Fruit fly (Drosophila melanogaster): Measurements from ENCODE around the gene CG33293.
A peak's percentile ranks its signal among the peaks of the same experiment; 100 is the strongest.

The CG33293 gene

dm6 chr3R:5240721-5241120, at the start of gene CG33293:
Gene CG33293 (minus strand): TSS chr3R:5240735.
- TF ChIP-seq tj (GFP tag; optimal IDR thresholded peaks at IDR 0.05), result no peak
- no peak for TF ChIP-seq CG11617 (GFP tag; optimal IDR thresholded peaks at IDR 0.05)

DNA sequence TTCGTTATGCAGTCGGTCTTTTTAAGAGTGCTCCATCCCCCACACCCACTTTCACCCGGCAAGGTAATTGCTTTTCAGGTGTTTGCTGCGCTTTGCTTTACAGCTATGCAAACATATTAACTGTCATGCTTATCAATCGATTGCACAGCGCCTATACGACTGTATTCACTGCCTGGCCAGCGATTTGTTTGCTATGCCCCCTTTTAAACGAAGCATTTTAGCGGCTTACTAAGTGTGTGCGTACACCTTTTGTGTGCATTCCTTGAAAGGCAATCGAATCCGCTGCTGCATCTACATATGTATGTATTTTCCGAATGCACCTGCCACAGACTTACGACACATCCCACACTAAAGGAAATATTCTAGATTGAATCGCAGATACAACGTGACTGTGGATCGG, 47.4 kb upstream of the CG33293 start:
- TF ChIP-seq CG11617 (GFP tag; optimal IDR thresholded peaks at IDR 0.05), result no peak
- TF ChIP-seq tj (GFP tag; optimal IDR thresholded peaks at IDR 0.05), result no peak
- no peak for TF ChIP-seq Hr96 (GFP tag; optimal IDR thresholded peaks at IDR 0.05)
- TF ChIP-seq toe (GFP tag; optimal IDR thresholded peaks at IDR 0.05), result no peak
- no peak for TF ChIP-seq CG5204 (GFP tag; optimal IDR thresholded peaks at IDR 0.05)
- TF ChIP-seq bab1 (GFP tag; optimal IDR thresholded peaks at IDR 0.05), result no peak
- TF ChIP-seq cnc (optimal IDR thresholded peaks at IDR 0.05), result no peak
- no peak for TF ChIP-seq CG1620 (GFP tag; optimal IDR thresholded peaks at IDR 0.05)
- no peak for TF ChIP-seq CG14711 (tag; optimal IDR thresholded peaks at IDR 0.05)
- TF ChIP-seq CG33017 (tag; optimal IDR thresholded peaks at IDR 0.05), result no peak
- TF ChIP-seq CG7101 (tag; optimal IDR thresholded peaks at IDR 0.05), result no peak
- no peak for TF ChIP-seq ovo (GFP tag; optimal IDR thresholded peaks at IDR 0.05)
- TF ChIP-seq kay (GFP tag; ENCODE audit: borderline replicate concordance), result no peak
- no peak for TF ChIP-seq Clk (GFP tag; optimal IDR thresholded peaks at IDR 0.05)

- TF ChIP-seq cic (GFP tag; optimal IDR thresholded peaks at IDR 0.05) (peak; percentile 36), cnc (optimal IDR thresholded peaks at IDR 0.05) (no peak), Crg-1 (GFP tag; optimal IDR thresholded peaks at IDR 0.05) (no peak), ovo (GFP tag; optimal IDR thresholded peaks at IDR 0.05) (no peak), kay (GFP tag; ENCODE audit: borderline replicate concordance) (no peak), CG7101 (tag; optimal IDR thresholded peaks at IDR 0.05) (no peak)
These were observed 46.5 kb upstream of the CG33293 start for dm6 chr3R:5286918-5287636.

- no peak for TF ChIP-seq toe (GFP tag; optimal IDR thresholded peaks at IDR 0.05)
- no peak for TF ChIP-seq cnc (optimal IDR thresholded peaks at IDR 0.05)
- TF ChIP-seq CG14711 (tag; optimal IDR thresholded peaks at IDR 0.05), result no peak
- TF ChIP-seq Mnt (GFP tag; optimal IDR thresholded peaks at IDR 0.05), result no peak
- TF ChIP-seq Crg-1 (GFP tag; optimal IDR thresholded peaks at IDR 0.05), result no peak
- TF ChIP-seq CG12768 (GFP tag; optimal IDR thresholded peaks at IDR 0.05), result no peak
- TF ChIP-seq Clk (GFP tag; optimal IDR thresholded peaks at IDR 0.05), result no peak
- no peak for TF ChIP-seq tj (GFP tag; optimal IDR thresholded peaks at IDR 0.05)
- no peak for TF ChIP-seq CG5204 (GFP tag; optimal IDR thresholded peaks at IDR 0.05)
- TF ChIP-seq bab1 (GFP tag; optimal IDR thresholded peaks at IDR 0.05), result no peak
- no peak for TF ChIP-seq ovo (GFP tag; optimal IDR thresholded peaks at IDR 0.05)
- TF ChIP-seq pad (GFP tag; optimal IDR thresholded peaks at IDR 0.05), result no peak
- TF ChIP-seq kay (GFP tag; ENCODE audit: borderline replicate concordance), result no peak
- TF ChIP-seq CG7101 (tag; optimal IDR thresholded peaks at IDR 0.05), result no peak
- TF ChIP-seq CG1620 (GFP tag; optimal IDR thresholded peaks at IDR 0.05), result no peak
- no peak for TF ChIP-seq CG7045 (GFP tag; optimal IDR thresholded peaks at IDR 0.05)
- no peak for TF ChIP-seq CG11617 (GFP tag; optimal IDR thresholded peaks at IDR 0.05)
- TF ChIP-seq Hr96 (GFP tag; optimal IDR thresholded peaks at IDR 0.05), result no peak
These were observed 45.4 kb upstream of the CG33293 start for dm6 chr3R:5285937-5286336.

DNA sequence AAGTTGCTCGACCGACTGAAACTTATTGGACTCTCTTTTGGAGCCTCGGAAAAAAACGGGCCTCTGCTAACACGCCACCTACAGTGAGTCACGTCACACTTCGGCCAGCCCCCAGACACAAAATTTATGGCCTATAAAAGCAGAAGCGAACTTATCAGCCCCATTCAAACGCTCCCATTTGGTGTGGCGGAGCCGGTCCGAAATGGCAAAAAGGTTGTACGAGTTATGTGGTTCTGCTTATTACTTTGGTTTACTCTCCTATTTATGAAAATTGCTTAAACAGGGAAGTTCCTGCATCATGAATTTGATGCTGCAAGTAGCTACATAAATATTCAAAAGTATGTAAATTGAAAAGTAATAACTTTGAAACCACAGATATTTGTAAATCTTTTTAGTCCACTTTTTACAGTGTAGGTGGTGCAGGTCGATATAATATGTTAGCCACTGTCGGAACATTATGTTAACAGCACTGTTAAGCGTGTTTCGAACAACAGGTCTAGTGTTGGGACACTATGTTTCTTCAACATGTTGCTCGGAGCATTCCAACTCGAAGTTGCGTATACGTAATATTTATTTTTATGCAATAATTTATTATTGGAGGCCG, 42.9 kb upstream of the CG33293 start:
- TF ChIP-seq kay (GFP tag; ENCODE audit: borderline replicate concordance) (peak; percentile 76), Hr96 (GFP tag; optimal IDR thresholded peaks at IDR 0.05) (peak; percentile 81), CG11617 (GFP tag; optimal IDR thresholded peaks at IDR 0.05) (peak; percentile 86), CG33017 (tag; optimal IDR thresholded peaks at IDR 0.05) (peak; percentile 83), cnc (optimal IDR thresholded peaks at IDR 0.05) (no peak), CG14711 (tag; optimal IDR thresholded peaks at IDR 0.05) (peak; percentile 59), Mnt (GFP tag; optimal IDR thresholded peaks at IDR 0.05) (peak; percentile 63), CG1620 (GFP tag; optimal IDR thresholded peaks at IDR 0.05) (peak; percentile 45), CG7045 (GFP tag; optimal IDR thresholded peaks at IDR 0.05) (peak; percentile 91), Crg-1 (GFP tag; optimal IDR thresholded peaks at IDR 0.05) (peak; percentile 56), tj (GFP tag; optimal IDR thresholded peaks at IDR 0.05) (peak; percentile 68), CG5204 (GFP tag; optimal IDR thresholded peaks at IDR 0.05) (peak; percentile 92), bab1 (GFP tag; optimal IDR thresholded peaks at IDR 0.05) (peak; percentile 45), CG12768 (GFP tag; optimal IDR thresholded peaks at IDR 0.05) (peak; percentile 89), pad (GFP tag; optimal IDR thresholded peaks at IDR 0.05) (peak; percentile 61), cic (GFP tag; optimal IDR thresholded peaks at IDR 0.05) (peak; percentile 52), CG7101 (tag; optimal IDR thresholded peaks at IDR 0.05) (peak; percentile 75), toe (GFP tag; optimal IDR thresholded peaks at IDR 0.05) (peak; percentile 76), Clk (GFP tag; optimal IDR thresholded peaks at IDR 0.05) (peak; percentile 70), ovo (GFP tag; optimal IDR thresholded peaks at IDR 0.05) (peak; percentile 43)

dm6 chr3R:5282755-5283359, 42.3 kb upstream of the CG33293 start:
- no peak for TF ChIP-seq CG5204 (GFP tag; optimal IDR thresholded peaks at IDR 0.05)
- TF ChIP-seq Hr96 (GFP tag; optimal IDR thresholded peaks at IDR 0.05), result peak; percentile 26
- TF ChIP-seq CG12768 (GFP tag; optimal IDR thresholded peaks at IDR 0.05), result no peak
- no peak for TF ChIP-seq ovo (GFP tag; optimal IDR thresholded peaks at IDR 0.05)
- peak; percentile 8 for TF ChIP-seq Mnt (GFP tag; optimal IDR thresholded peaks at IDR 0.05)
- TF ChIP-seq kay (GFP tag; ENCODE audit: borderline replicate concordance), result no peak
- no peak for TF ChIP-seq Clk (GFP tag; optimal IDR thresholded peaks at IDR 0.05)
- no peak for TF ChIP-seq CG1620 (GFP tag; optimal IDR thresholded peaks at IDR 0.05)
- TF ChIP-seq CG7045 (GFP tag; optimal IDR thresholded peaks at IDR 0.05), result peak; percentile 19
